Worm (Caenorhabditis elegans) whole organism, early embryonic: Measurements from ENCODE around the gene Y53G8AL.1.

Source experiments
- B0310.2 ChIP-seq: sonication (generic microtip); optimal IDR thresholded peaks from 2 replicates; lab custom pipeline; 2016; ENCODE audit warnings: mild to moderate bottlenecking, missing genetic modification characterization, missing compliant biosample characterization
- F13C5.2 ChIP-seq: sonication (generic microtip); optimal IDR thresholded peaks from 2 replicates; lab custom pipeline; 2017; ENCODE audit warnings: mild to moderate bottlenecking, missing genetic modification characterization, inconsistent platforms, missing compliant biosample characterization
- aly-1 ChIP-seq: sonication (generic microtip); optimal IDR thresholded peaks from 2 replicates; lab custom pipeline; 2016; ENCODE audit warnings: missing genetic modification characterization, missing compliant biosample characterization
- ama-1 ChIP-seq: fragments of 150-350 bp; optimal IDR thresholded peaks from 2 replicates; lab custom pipeline; 2014
- ceh-13 ChIP-seq: fragments of 200-800 bp; sonication (Bioruptor generic); optimal IDR thresholded peaks from 2 replicates; lab custom pipeline; 2018; ENCODE audit warnings: mild to moderate bottlenecking, missing genetic modification characterization, missing compliant biosample characterization
- ceh-36 ChIP-seq: sonication (generic microtip); optimal IDR thresholded peaks from 2 replicates; lab custom pipeline; 2016; ENCODE audit warnings: missing genetic modification characterization, inconsistent platforms, missing compliant biosample characterization
- ets-7 ChIP-seq: sonication (generic microtip); optimal IDR thresholded peaks from 2 replicates; lab custom pipeline; 2016; ENCODE audit warnings: missing genotype, missing genetic modification characterization, missing compliant biosample characterization
- flt-1 ChIP-seq: fragments of 200-800 bp; sonication (Bioruptor generic); IDR thresholded peaks from 2 replicates; pipeline ENCODE4 v1.3.6; 2022; ENCODE audit warnings: missing genetic modification characterization, missing compliant biosample characterization
- hmbx-1 ChIP-seq: sonication (generic microtip); optimal IDR thresholded peaks from 2 replicates; lab custom pipeline; 2016; ENCODE audit warnings: mild to moderate bottlenecking, missing genetic modification characterization, missing compliant biosample characterization
- hmg-4 ChIP-seq: fragments of 200-800 bp; sonication (Bioruptor generic); optimal IDR thresholded peaks from 2 replicates; lab custom pipeline; 2018; ENCODE audit warnings: mild to moderate bottlenecking, missing genetic modification characterization, missing compliant biosample characterization
- hnd-1 ChIP-seq: sonication (generic microtip); optimal IDR thresholded peaks from 2 replicates; lab custom pipeline; 2016; ENCODE audit warnings: missing genetic modification characterization, missing compliant biosample characterization
- pes-1 ChIP-seq: fragments of 200-800 bp; sonication (Bioruptor generic); IDR thresholded peaks from 2 replicates; pipeline ENCODE4 v1.3.6; 2022; ENCODE audit warnings: missing genetic modification reagents, missing genetic modification characterization, missing compliant biosample characterization
- scrt-1 ChIP-seq: fragments of 200-800 bp; sonication (Bioruptor generic); IDR thresholded peaks from 2 replicates; pipeline ENCODE4 v1.3.6; 2022; ENCODE audit warnings: missing genetic modification characterization, missing compliant biosample characterization
- sea-1 ChIP-seq: fragments of 200-800 bp; sonication (Bioruptor generic); conservative IDR thresholded peaks from 2 replicates; pipeline ENCODE4 v1.3.6; 2022; ENCODE audit warnings: missing genetic modification characterization, missing compliant biosample characterization
- tbx-11 ChIP-seq: fragments of 200-800 bp; sonication (Bioruptor generic); IDR thresholded peaks from 2 replicates; pipeline ENCODE4 v1.3.6; 2022; ENCODE audit warnings: missing genetic modification characterization, missing compliant biosample characterization
- tbx-37 ChIP-seq: fragments of 200-800 bp; sonication (Bioruptor generic); conservative IDR thresholded peaks from 2 replicates; pipeline ENCODE4 v1.3.6; 2022; ENCODE audit warnings: missing genetic modification reagents, missing genetic modification characterization, missing compliant biosample characterization
- tra-4 ChIP-seq: sonication (generic microtip); optimal IDR thresholded peaks from 2 replicates; lab custom pipeline; 2017; ENCODE audit warnings: missing genetic modification characterization, missing compliant biosample characterization

The Y53G8AL.1 gene

DNA sequence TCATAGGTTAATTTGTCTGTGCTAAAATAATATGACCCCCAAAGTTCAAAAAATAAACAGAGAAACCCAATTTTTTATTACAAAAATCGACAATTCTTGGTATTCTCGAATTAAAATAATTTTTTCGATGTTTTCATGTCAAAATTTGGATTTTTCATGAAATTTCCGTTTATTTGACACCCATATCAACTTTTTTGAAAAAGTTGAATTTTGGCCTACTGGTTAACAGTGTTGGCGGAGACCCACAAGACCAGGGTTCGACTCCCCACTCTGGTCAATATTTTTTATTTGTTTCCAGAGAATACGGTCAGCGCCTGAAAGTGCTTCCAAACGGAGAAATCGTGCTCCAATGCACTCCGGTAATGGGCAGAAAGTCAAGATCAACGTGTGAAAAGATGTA, 41.2 kb upstream of the Y53G8AL.1 start:
- no peak for TF ChIP-seq B0310.2 (tag; lab: Kevin White, UChicago)
- no peak for TF ChIP-seq aly-1 (tag; lab: Kevin White, UChicago)
- TF ChIP-seq flt-1: no peak
- TF ChIP-seq scrt-1: no peak
- TF ChIP-seq pes-1: no peak
- no peak for TF ChIP-seq tra-4 (tag; lab: Kevin White, UChicago)
- TF ChIP-seq tbx-37 (GFP tag; lab: Robert Waterston, UW): no peak
- no peak for TF ChIP-seq F13C5.2 (tag; lab: Kevin White, UChicago)
- no peak for TF ChIP-seq ets-7 (tag; lab: Kevin White, UChicago)
- no peak for TF ChIP-seq hmg-4 (GFP tag; lab: Kevin White, UChicago)
- no peak for TF ChIP-seq ama-1 (lab: Kevin White, UChicago)
- no peak for TF ChIP-seq tbx-11
- no peak for TF ChIP-seq sea-1 (GFP tag; lab: Robert Waterston, UW)
- TF ChIP-seq ceh-13 (GFP tag; lab: Kevin White, UChicago): no peak
- TF ChIP-seq hnd-1 (tag; lab: Kevin White, UChicago): no peak
- no peak for TF ChIP-seq hmbx-1 (tag; lab: Kevin White, UChicago)
- no peak for TF ChIP-seq ceh-36 (tag; lab: Kevin White, UChicago)

DNA sequence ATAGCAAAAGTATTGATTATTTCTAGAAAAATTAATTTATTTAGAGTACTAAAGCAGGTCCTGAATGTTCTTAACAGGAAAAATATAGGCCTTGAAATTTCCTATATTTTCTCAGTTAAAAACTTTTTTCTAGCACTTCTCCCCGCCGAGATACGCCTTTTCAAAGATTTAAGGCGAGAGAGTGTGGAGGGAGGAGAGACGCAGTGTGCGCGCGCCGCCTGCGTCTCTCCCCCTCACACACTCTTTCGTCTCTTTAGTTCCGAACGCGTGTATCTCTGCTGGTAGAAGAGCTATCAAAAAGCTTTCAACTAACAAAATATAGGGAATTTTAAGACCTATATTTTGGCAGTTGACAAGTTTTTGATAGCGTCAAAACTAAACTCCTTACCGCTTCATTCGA, 35.0 kb upstream of the Y53G8AL.1 start:
- TF ChIP-seq hnd-1 (tag; lab: Kevin White, UChicago) (no peak), B0310.2 (tag; lab: Kevin White, UChicago) (no peak), ama-1 (lab: Kevin White, UChicago) (no peak), F13C5.2 (tag; lab: Kevin White, UChicago) (no peak), hmbx-1 (tag; lab: Kevin White, UChicago) (no peak), tra-4 (tag; lab: Kevin White, UChicago) (no peak), aly-1 (tag; lab: Kevin White, UChicago) (no peak), flt-1 (no peak), pes-1 (no peak), scrt-1 (no peak), sea-1 (GFP tag; lab: Robert Waterston, UW) (no peak), tbx-11 (no peak), ets-7 (tag; lab: Kevin White, UChicago) (no peak), hmg-4 (GFP tag; lab: Kevin White, UChicago) (no peak)

DNA sequence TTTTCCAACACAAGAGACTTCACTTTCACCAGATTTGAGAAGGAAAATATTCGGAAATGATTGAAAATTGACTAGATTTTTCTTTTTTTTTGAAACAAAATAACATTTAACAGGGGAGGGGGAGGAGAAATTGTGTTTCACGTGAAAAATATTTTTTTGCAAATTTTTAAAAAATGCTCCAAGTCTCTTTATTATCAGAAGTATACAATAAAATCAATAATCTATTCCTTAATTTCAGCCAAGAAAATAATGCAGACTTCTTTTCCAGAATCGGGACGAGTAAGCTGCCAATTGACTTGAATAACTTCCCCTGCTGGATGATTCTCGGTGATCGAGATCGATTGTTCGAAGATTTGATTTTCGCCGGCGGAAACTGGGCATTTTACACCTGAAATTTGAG, 34.6 kb upstream of the Y53G8AL.1 start, which contains the start of gene R148.7:
R148.7 (minus strand) TSS at position 101 of the 400 bp plus-strand sequence.
- TF ChIP-seq pes-1 (no peak), ama-1 (lab: Kevin White, UChicago) (no peak), F13C5.2 (tag; lab: Kevin White, UChicago) (no peak), tbx-11 (no peak), flt-1 (no peak)

DNA sequence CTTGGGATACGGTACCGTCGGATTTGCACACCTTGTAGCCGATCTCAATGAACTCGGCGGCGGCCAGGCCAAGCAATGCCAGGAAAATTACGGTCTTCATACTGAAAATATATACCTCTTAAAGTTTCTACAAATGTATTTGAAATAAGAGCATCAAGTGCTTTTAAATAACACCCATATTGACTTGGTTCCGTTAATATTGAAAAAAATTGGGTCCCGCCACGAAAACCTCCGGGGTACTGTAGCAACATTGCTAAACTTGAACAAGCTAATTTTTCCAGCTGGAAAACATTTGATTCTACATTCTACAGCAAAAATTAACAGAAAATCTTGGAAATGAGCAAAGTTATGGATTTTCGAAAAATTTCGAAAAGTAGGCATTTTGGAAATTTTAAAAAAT, 33.5 kb upstream of the Y53G8AL.1 start, which contains the start of gene heh-1:
heh-1 (minus strand) TSS at position 101 of the 400 bp plus-strand sequence.
- TF ChIP-seq ama-1 (lab: Kevin White, UChicago): no peak
- TF ChIP-seq hmg-4 (GFP tag; lab: Kevin White, UChicago): no peak
- TF ChIP-seq ceh-13 (GFP tag; lab: Kevin White, UChicago): no peak
- TF ChIP-seq tra-4 (tag; lab: Kevin White, UChicago): no peak
- TF ChIP-seq tbx-11: no peak
- no peak for TF ChIP-seq scrt-1

DNA sequence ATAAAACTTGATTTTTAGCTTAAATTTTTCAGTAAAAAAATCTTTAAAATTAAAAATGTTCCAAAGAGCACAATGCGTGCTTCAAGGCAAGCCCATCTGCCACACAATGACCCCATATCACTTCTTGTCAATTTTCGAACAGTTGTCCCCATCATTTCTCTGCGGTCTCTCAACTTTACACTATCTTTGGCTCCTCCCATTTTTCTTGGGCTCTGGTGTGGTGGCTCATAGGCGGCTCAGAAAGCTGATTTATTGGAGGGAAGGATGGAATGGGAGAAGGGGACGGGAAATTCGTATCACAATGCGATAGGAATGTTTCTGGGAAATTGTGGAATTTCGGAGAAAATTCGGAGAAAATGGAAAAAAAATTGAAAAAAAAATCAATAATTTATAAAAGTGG, 32.3 kb upstream of the Y53G8AL.1 start:
- no peak for TF ChIP-seq ceh-36 (tag; lab: Kevin White, UChicago)
- no peak for TF ChIP-seq scrt-1
- TF ChIP-seq hmg-4 (GFP tag; lab: Kevin White, UChicago): no peak
- TF ChIP-seq ets-7 (tag; lab: Kevin White, UChicago): no peak
- no peak for TF ChIP-seq sea-1 (GFP tag; lab: Robert Waterston, UW)
- TF ChIP-seq tbx-11: no peak
- no peak for TF ChIP-seq flt-1
- no peak for TF ChIP-seq hnd-1 (tag; lab: Kevin White, UChicago)
- TF ChIP-seq B0310.2 (tag; lab: Kevin White, UChicago): no peak
- no peak for TF ChIP-seq ama-1 (lab: Kevin White, UChicago)
- no peak for TF ChIP-seq tra-4 (tag; lab: Kevin White, UChicago)
- TF ChIP-seq F13C5.2 (tag; lab: Kevin White, UChicago): no peak
- no peak for TF ChIP-seq hmbx-1 (tag; lab: Kevin White, UChicago)
- no peak for TF ChIP-seq aly-1 (tag; lab: Kevin White, UChicago)

DNA sequence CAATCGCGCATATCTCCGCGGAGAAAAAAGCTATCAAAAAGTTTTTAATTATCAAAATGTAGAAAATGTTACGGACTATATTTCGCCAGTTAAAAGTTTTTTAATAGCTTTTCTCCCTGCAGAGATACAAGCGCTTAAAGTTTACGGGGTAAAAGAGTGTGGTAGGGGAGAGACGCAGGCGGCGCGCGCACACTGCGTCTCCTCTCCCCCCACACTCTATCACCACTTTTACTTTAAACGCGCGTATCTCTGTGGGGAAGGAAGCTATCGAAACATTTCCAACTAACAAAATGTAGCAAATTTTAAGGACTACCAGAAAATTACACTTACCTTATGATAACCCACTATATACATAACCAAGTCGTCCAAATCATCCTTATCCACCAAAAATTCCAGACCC, 29.3 kb upstream of the Y53G8AL.1 start:
- TF ChIP-seq ceh-36 (tag; lab: Kevin White, UChicago) (no peak), scrt-1 (no peak)

DNA sequence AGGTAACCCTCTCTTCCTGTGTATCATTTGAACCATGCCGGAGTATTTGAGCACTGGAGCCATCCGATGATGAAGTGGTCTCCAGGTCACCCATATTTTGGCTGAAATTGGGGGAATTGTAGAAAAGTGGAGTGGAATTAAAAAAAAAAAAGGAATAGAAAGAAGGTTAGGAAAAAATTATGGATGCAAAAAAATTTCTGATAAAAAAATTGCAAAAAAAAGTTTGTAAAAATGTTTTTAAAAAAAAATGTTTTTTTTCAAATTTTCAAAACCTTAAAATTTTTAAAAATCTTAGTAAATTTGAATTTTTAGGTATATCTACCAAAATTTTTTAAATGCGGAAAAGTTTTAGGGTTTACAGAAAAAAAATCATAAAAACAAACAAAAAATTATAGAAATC, 13.9 kb upstream of the Y53G8AL.1 start, which contains the start of gene frm-8:
frm-8 (minus strand) TSS at position 101 of the 400 bp plus-strand sequence.
- TF ChIP-seq hnd-1 (tag; lab: Kevin White, UChicago) (no peak), ceh-36 (tag; lab: Kevin White, UChicago) (no peak)

DNA sequence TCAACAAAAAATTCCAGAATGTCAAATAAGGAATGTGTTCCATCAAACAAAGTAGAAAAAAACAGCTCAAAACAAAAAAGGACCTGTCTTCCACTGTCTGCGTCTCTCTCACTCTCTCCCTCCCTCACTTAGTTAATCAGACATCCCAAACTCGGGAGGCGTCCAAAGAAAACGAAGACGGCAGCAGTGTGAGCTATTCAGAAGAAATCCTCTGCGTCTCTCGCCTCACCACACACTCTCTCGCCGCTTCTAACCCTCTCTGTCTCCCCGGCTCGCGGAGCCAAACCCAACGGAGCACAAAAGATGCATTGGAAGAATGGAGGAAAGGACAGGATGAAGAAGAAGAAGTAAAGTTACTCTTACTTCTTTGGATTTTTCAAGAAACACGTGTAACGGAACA, 12.6 kb upstream of the Y53G8AL.1 start:
- no peak for TF ChIP-seq hnd-1 (tag; lab: Kevin White, UChicago)
- no peak for TF ChIP-seq B0310.2 (tag; lab: Kevin White, UChicago)
- no peak for TF ChIP-seq tbx-37 (GFP tag; lab: Robert Waterston, UW)
- peak; percentile 35 for TF ChIP-seq hmg-4 (GFP tag; lab: Kevin White, UChicago)
